ENCODE assay signal across 1 worm cellular context in genomic region chrX:9248083-9248805, ce11.
TF ChIP-seq lines count a peak whose summit lies in the region.

No protein-coding gene starts in this region.

TF ChIP-seq in whole organism, L1 larva, 84 proteins besides CTCF, POLR2A, EP300 and RAD21 (continued from another document):
- peak; percentile 27; the same call in 1 of the 2 replicates for TF ChIP-seq nhr-19 (GFP tag; conservative IDR thresholded peaks at IDR 0.05; lab: Robert Waterston, UW)
- no peak for TF ChIP-seq nhr-77 (tag; optimal IDR thresholded peaks at IDR 0.05; lab: Kevin White, UChicago)
- TF ChIP-seq blmp-1 (tag; optimal IDR thresholded peaks at IDR 0.05; lab: Kevin White, UChicago): peak; percentile 71
- TF ChIP-seq zag-1 (tag; optimal IDR thresholded peaks at IDR 0.05; lab: Kevin White, UChicago): no peak
- no peak for TF ChIP-seq nhr-76 (tag; optimal IDR thresholded peaks at IDR 0.05; lab: Kevin White, UChicago)
TF ChIP-seq in whole organism, L1 larva: peak in this region for 10.
